Worm (Caenorhabditis elegans) whole organism, L4/young adult: ENCODE results near the gene ver-1.

ENCODE experiments used
- W03F9.2 ChIP-seq: fragments of 150-350 bp; optimal IDR thresholded peaks from 2 replicates; lab custom pipeline; 2014; ENCODE audit warnings: missing biosample characterization, missing genetic modification characterization
- dao-5 ChIP-seq: sonication (generic microtip); optimal IDR thresholded peaks from 2 replicates; lab custom pipeline; 2016; ENCODE audit warnings: missing genotype, missing genetic modification characterization, moderate library complexity, missing compliant biosample characterization
- him-1 ChIP-seq: sonication (generic microtip); optimal IDR thresholded peaks from 2 replicates; lab custom pipeline; 2016; ENCODE audit warnings: missing genotype, missing genetic modification reagents, missing genetic modification characterization, missing compliant biosample characterization

The ver-1 gene

DNA sequence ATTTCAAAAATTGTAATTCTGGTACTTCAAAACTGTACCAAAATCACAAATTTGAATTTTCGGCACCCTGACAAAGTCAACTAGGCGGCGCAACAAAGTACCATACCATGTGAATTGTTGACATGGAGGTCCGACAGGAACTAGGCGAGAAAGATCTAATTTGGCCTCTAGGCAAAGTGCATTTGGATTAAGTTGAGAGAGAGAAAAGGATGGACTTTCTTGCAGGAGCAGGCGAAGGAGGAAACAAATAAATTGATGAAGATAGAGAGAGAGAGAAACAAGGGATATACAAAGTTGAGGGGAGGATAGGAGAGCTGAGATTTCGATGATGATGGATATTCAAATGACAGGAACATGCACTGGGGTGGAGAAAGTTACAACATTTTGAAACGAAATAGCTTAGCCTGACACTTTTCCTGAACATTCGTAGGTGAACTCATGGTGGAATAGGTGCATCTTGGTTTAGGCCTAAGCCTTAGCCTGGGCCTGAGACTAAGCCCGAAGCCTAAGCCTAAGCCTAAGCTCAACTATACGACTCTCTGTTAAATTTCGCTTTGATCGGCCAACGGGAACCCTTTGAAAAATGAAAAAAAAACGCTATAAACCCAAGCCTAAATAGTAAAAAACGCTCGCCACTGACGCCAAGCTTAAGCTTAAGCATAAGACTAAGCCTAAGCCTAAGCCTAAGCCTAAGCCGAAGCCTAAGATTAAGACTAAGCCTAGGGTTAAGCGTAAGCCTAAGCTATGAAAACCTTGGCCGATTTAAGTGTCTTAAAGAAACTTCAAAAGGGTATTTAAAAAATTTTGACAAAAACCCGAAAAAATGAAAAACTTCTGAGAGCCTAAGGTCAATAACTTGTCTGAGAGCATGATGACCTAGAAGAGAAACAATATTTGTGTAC, 52.4 kb downstream of the ver-1 start:
- TF ChIP-seq W03F9.2 (tag; lab: Kevin White, UChicago): no peak

DNA sequence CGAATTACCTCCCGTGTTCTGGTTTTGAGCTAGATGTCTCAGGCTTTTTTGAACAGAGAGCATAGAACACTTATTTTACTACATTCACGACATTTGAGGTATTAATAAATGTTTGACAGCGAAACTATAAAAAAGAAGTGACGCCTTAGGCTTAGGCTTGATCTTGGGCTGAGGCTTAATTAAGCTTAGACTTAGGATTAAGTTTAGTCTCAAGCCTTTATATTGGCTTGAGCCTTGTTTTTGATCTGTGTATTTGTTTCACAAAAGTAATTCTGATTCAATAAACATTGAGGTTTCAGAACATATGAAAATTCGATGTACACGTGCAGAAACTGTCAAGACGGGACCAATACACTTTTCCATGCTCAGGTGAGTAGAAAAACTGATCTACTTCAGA, 53.1 kb downstream of the ver-1 start, which contains the start of gene klp-20:
klp-20 (plus strand) TSS at position 298 of the 397 bp plus-strand sequence.
- no peak for TF ChIP-seq dao-5 (tag; lab: Kevin White, UChicago)
- no peak for TF ChIP-seq him-1 (tag; lab: Kevin White, UChicago)
- no peak for TF ChIP-seq W03F9.2 (tag; lab: Kevin White, UChicago)

ce11 chrIII:211387-211786, 54.8 kb downstream of the ver-1 start:
- TF ChIP-seq him-1 (tag; lab: Kevin White, UChicago) (no peak), W03F9.2 (tag; lab: Kevin White, UChicago) (no peak), dao-5 (tag; lab: Kevin White, UChicago) (no peak)
